Fruit fly (Drosophila melanogaster) whole organism, adult: ENCODE measurements around the gene CG6696.

Experiments
- CG11617 ChIP-seq: fragments of 200-800 bp; sonication (Bioruptor generic); optimal IDR thresholded peaks from 2 replicates; lab custom pipeline; 2017; ENCODE audit warnings: mild to moderate bottlenecking, missing biosample characterization, missing genetic modification reagents, missing genetic modification characterization
- CG12768 ChIP-seq: fragments of 200-800 bp; sonication (Bioruptor generic); optimal IDR thresholded peaks from 2 replicates; lab custom pipeline; 2017; ENCODE audit warnings: missing biosample characterization, missing genetic modification characterization, mild to moderate bottlenecking, moderate library complexity, missing genetic modification reagents
- CG14711 ChIP-seq: fragments of 200-800 bp; sonication (Bioruptor generic); optimal IDR thresholded peaks from 2 replicates; lab custom pipeline; 2018; ENCODE audit warnings: missing biosample characterization, mild to moderate bottlenecking, missing genetic modification characterization, moderate library complexity
- CG1620 ChIP-seq: fragments of 200-800 bp; sonication (Bioruptor generic); optimal IDR thresholded peaks from 2 replicates; lab custom pipeline; 2016; ENCODE audit warnings: missing biosample characterization, missing genetic modification characterization
- CG33017 ChIP-seq: fragments of 200-800 bp; sonication (Bioruptor generic); optimal IDR thresholded peaks from 2 replicates; lab custom pipeline; 2018; ENCODE audit warnings: missing biosample characterization, mild to moderate bottlenecking, missing genetic modification characterization, moderate library complexity
- CG5204 ChIP-seq: fragments of 200-800 bp; sonication (Bioruptor generic); optimal IDR thresholded peaks from 2 replicates; lab custom pipeline; 2016; ENCODE audit warnings: missing biosample characterization, missing genetic modification characterization
- CG7045 ChIP-seq: fragments of 200-800 bp; sonication (Bioruptor generic); optimal IDR thresholded peaks from 2 replicates; lab custom pipeline; 2017; ENCODE audit warnings: missing biosample characterization, mild to moderate bottlenecking, missing genetic modification characterization
- CG7101 ChIP-seq: fragments of 200-800 bp; sonication (Bioruptor generic); optimal IDR thresholded peaks from 2 replicates; lab custom pipeline; 2018; ENCODE audit warnings: missing biosample characterization, mild to moderate bottlenecking, missing genetic modification characterization, moderate library complexity
- Clk ChIP-seq: fragments of 200-800 bp; sonication (Bioruptor generic); optimal IDR thresholded peaks from 2 replicates; lab custom pipeline; 2017; ENCODE audit warnings: missing biosample characterization, missing genetic modification characterization
- Crg-1 ChIP-seq: fragments of 200-800 bp; sonication (Bioruptor generic); optimal IDR thresholded peaks from 2 replicates; lab custom pipeline; 2016; ENCODE audit warnings: missing biosample characterization, missing genetic modification characterization
- Hr96 ChIP-seq: fragments of 200-800 bp; sonication (Bioruptor generic); optimal IDR thresholded peaks from 2 replicates; lab custom pipeline; 2016; ENCODE audit warnings: missing biosample characterization, missing genetic modification characterization
- Mnt ChIP-seq: fragments of 200-800 bp; sonication (Bioruptor generic); optimal IDR thresholded peaks from 2 replicates; lab custom pipeline; 2016; ENCODE audit warnings: missing biosample characterization, mild to moderate bottlenecking, missing genetic modification characterization
- bab1 ChIP-seq: fragments of 200-800 bp; sonication (Bioruptor generic); optimal IDR thresholded peaks from 3 replicates; lab custom pipeline; 2019; ENCODE audit warnings: missing biosample characterization, mild to moderate bottlenecking, missing genetic modification characterization, moderate library complexity
- cic ChIP-seq: fragments of 200-800 bp; sonication (Bioruptor generic); optimal IDR thresholded peaks from 2 replicates; lab custom pipeline; 2017; ENCODE audit warnings: missing biosample characterization, mild to moderate bottlenecking, missing genetic modification characterization, moderate library complexity
- cnc ChIP-seq, 2 experiments: fragments of >200 bp; optimal IDR thresholded peaks; 2 replicates each; lab custom pipeline; 2017
- kay ChIP-seq: fragments of 200-800 bp; sonication (Bioruptor generic); peaks from one replicate; lab custom pipeline; 2016; ENCODE audit warnings: missing biosample characterization, missing genetic modification characterization, borderline replicate concordance
- ovo ChIP-seq: fragments of 200-800 bp; sonication (Bioruptor generic); optimal IDR thresholded peaks from 2 replicates; lab custom pipeline; 2016; ENCODE audit warnings: missing biosample characterization, missing genetic modification characterization
- pad ChIP-seq: fragments of 200-800 bp; sonication (Bioruptor generic); optimal IDR thresholded peaks from 3 replicates; lab custom pipeline; 2017; ENCODE audit warnings: missing biosample characterization, missing genetic modification characterization, mild to moderate bottlenecking, moderate library complexity, missing genetic modification reagents
- tj ChIP-seq: fragments of 200-800 bp; sonication (Bioruptor generic); optimal IDR thresholded peaks from 3 replicates; lab custom pipeline; 2017; ENCODE audit warnings: missing biosample characterization, mild to moderate bottlenecking, missing genetic modification characterization, moderate library complexity
- toe ChIP-seq: fragments of 200-800 bp; sonication (Bioruptor generic); optimal IDR thresholded peaks from 2 replicates; lab custom pipeline; 2016; ENCODE audit warnings: missing biosample characterization, missing genetic modification characterization

The CG6696 gene

dm6 chrX:18678876-18679275 lies 16.9 kb upstream of the CG6696 start:
- TF ChIP-seq CG7101 (tag; lab: Kevin White, UChicago), result no peak
- TF ChIP-seq cic (GFP tag; lab: Kevin White, UChicago), result no peak
- TF ChIP-seq Hr96 (GFP tag; lab: Kevin White, UChicago), result no peak
- TF ChIP-seq CG14711 (tag; lab: Kevin White, UChicago), result no peak
- no peak for TF ChIP-seq pad
- no peak for TF ChIP-seq CG11617
- TF ChIP-seq Clk (GFP tag; lab: Kevin White, UChicago), result no peak
- no peak for TF ChIP-seq CG12768 (GFP tag; lab: Kevin White, UChicago)
- no peak for TF ChIP-seq CG1620 (GFP tag; lab: Kevin White, UChicago)
- TF ChIP-seq Mnt (GFP tag; lab: Kevin White, UChicago), result no peak
- TF ChIP-seq bab1, result no peak

- no peak for TF ChIP-seq CG11617
- TF ChIP-seq cnc (optimal IDR thresholded peaks at IDR 0.05; lab: Kevin White, UChicago), result no peak
- no peak for TF ChIP-seq Crg-1
- TF ChIP-seq CG33017 (tag; lab: Kevin White, UChicago), result no peak
- no peak for TF ChIP-seq bab1
- no peak for TF ChIP-seq toe (GFP tag; lab: Kevin White, UChicago)
- TF ChIP-seq cic (GFP tag; lab: Kevin White, UChicago), result no peak
- TF ChIP-seq CG14711 (tag; lab: Kevin White, UChicago), result no peak
- no peak for TF ChIP-seq Hr96 (GFP tag; lab: Kevin White, UChicago)
- no peak for TF ChIP-seq CG7045 (GFP tag; lab: Kevin White, UChicago)
- no peak for TF ChIP-seq kay (GFP tag; lab: Kevin White, UChicago)
- no peak for TF ChIP-seq pad
- no peak for TF ChIP-seq tj
- no peak for TF ChIP-seq ovo
- no peak for TF ChIP-seq CG12768 (GFP tag; lab: Kevin White, UChicago)
These were observed 14.8 kb upstream of the CG6696 start for dm6 chrX:18676756-18677155.

DNA sequence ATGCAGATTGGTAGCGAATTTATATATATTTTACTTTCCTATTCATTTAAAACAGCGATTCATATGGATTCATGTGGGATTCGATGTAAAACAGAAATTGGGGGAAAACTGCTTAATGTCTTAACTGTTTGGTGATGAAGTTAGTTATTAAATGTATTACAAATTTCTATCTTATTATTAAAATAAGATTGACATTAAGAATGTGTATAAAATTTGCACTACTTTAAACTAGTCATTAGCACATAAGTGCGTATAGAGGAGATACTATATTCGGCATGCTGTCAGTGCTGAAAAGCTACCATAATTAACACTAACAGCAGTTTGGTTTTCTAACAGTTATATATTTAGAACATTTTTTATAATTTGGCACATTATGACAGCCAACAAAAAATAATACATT lies 13.7 kb upstream of the CG6696 start:
- no peak for TF ChIP-seq Clk (GFP tag; lab: Kevin White, UChicago)
- TF ChIP-seq CG1620 (GFP tag; lab: Kevin White, UChicago), result no peak
- TF ChIP-seq toe (GFP tag; lab: Kevin White, UChicago), result no peak
- TF ChIP-seq bab1, result no peak
- TF ChIP-seq CG7045 (GFP tag; lab: Kevin White, UChicago), result no peak
- TF ChIP-seq CG14711 (tag; lab: Kevin White, UChicago), result no peak
- no peak for TF ChIP-seq kay (GFP tag; lab: Kevin White, UChicago)
- no peak for TF ChIP-seq CG33017 (tag; lab: Kevin White, UChicago)
- TF ChIP-seq CG7101 (tag; lab: Kevin White, UChicago), result no peak
- TF ChIP-seq pad, result no peak
- no peak for TF ChIP-seq Mnt (GFP tag; lab: Kevin White, UChicago)
- no peak for TF ChIP-seq cnc (optimal IDR thresholded peaks at IDR 0.05; lab: Kevin White, UChicago)
- TF ChIP-seq CG5204 (GFP tag; lab: Kevin White, UChicago), result no peak
- no peak for TF ChIP-seq cic (GFP tag; lab: Kevin White, UChicago)
- no peak for TF ChIP-seq Hr96 (GFP tag; lab: Kevin White, UChicago)
- no peak for TF ChIP-seq ovo
- TF ChIP-seq CG11617, result no peak
- TF ChIP-seq CG12768 (GFP tag; lab: Kevin White, UChicago), result no peak
- no peak for TF ChIP-seq Crg-1
- no peak for TF ChIP-seq tj

DNA sequence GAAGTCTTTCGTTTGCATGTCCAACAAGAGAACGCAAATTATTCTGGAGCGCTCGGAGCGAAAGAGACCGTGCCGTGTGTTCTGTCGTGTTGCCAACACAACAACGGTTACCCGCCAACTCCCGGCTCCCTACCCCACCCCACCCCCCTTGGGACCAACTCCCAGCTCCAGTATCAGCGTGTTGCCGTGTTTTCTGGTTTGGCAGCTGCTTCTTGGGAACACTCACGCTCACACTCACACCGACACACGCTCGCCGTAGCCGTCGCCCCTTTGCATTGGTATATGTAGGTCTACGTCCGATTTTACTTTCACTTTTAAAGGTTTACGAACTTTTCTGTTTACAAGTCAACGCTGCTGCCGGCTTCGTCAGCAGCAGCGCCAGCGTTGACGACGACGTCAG lies 13.3 kb upstream of the CG6696 start:
- TF ChIP-seq Crg-1, result no peak
- TF ChIP-seq tj, result no peak
- no peak for TF ChIP-seq pad
- no peak for TF ChIP-seq CG7045 (GFP tag; lab: Kevin White, UChicago)
- TF ChIP-seq CG7101 (tag; lab: Kevin White, UChicago), result no peak

- no peak for TF ChIP-seq CG7101 (tag; lab: Kevin White, UChicago)
- TF ChIP-seq CG11617, result no peak
- no peak for TF ChIP-seq Crg-1
- TF ChIP-seq Hr96 (GFP tag; lab: Kevin White, UChicago), result no peak
- TF ChIP-seq kay (GFP tag; lab: Kevin White, UChicago), result no peak
- no peak for TF ChIP-seq Mnt (GFP tag; lab: Kevin White, UChicago)
- no peak for TF ChIP-seq toe (GFP tag; lab: Kevin White, UChicago)
These were observed 11.1 kb upstream of the CG6696 start for dm6 chrX:18672900-18673529.

dm6 chrX:18671545-18672174 lies 9.7 kb upstream of the CG6696 start:
- TF ChIP-seq toe (GFP tag; lab: Kevin White, UChicago) (no peak), CG12768 (GFP tag; lab: Kevin White, UChicago) (no peak), tj (no peak), CG5204 (GFP tag; lab: Kevin White, UChicago) (no peak), kay (GFP tag; lab: Kevin White, UChicago) (no peak), cnc (optimal IDR thresholded peaks at IDR 0.05; lab: Kevin White, UChicago) (no peak), ovo (no peak), CG7101 (tag; lab: Kevin White, UChicago) (no peak), CG1620 (GFP tag; lab: Kevin White, UChicago) (no peak), pad (no peak), cic (GFP tag; lab: Kevin White, UChicago) (no peak), Hr96 (GFP tag; lab: Kevin White, UChicago) (no peak), Mnt (GFP tag; lab: Kevin White, UChicago) (no peak), Crg-1 (no peak)
